Fruit fly (Drosophila melanogaster) whole organism, embryonic: ENCODE measurements around the gene CG17660.

Experiments used
- Bgb ChIP-seq: fragments of 200-800 bp; sonication (Bioruptor generic); IDR thresholded peaks from 2 replicates; pipeline ENCODE4 v1.3.6; 2022; ENCODE audit warnings: missing biosample characterization, missing genetic modification characterization; ENCODE audit not compliant: partially characterized antibody
- Blimp-1 ChIP-seq: fragments of 200-800 bp; sonication (Bioruptor generic); optimal IDR thresholded peaks from 3 replicates; lab custom pipeline; 2018; ENCODE audit warnings: missing biosample characterization, missing genetic modification characterization, mild to moderate bottlenecking, moderate library complexity, missing genetic modification reagents
- CG1024 ChIP-seq: fragments of 200-800 bp; sonication (Bioruptor generic); IDR thresholded peaks from 2 replicates; pipeline ENCODE4 v1.3.6; 2022; ENCODE audit warnings: missing biosample characterization, missing genetic modification characterization
- CG12071 ChIP-seq: fragments of 200-800 bp; sonication (Bioruptor generic); optimal IDR thresholded peaks from 3 replicates; lab custom pipeline; 2018; ENCODE audit warnings: missing biosample characterization, mild to moderate bottlenecking, missing genetic modification characterization
- CG12769 ChIP-seq: fragments of 200-800 bp; sonication (Bioruptor generic); optimal IDR thresholded peaks from 2 replicates; lab custom pipeline; 2019; ENCODE audit warnings: missing biosample characterization, mild to moderate bottlenecking, missing genetic modification characterization, moderate library complexity
- CG15011 ChIP-seq: fragments of 200-800 bp; sonication (Bioruptor generic); optimal IDR thresholded peaks from 3 replicates; lab custom pipeline; 2018; ENCODE audit warnings: missing biosample characterization, mild to moderate bottlenecking, missing genetic modification characterization
- CG1647 ChIP-seq: fragments of 200-800 bp; sonication (Bioruptor generic); optimal IDR thresholded peaks from 3 replicates; lab custom pipeline; 2016; ENCODE audit warnings: missing biosample characterization, missing genetic modification characterization
- CG18476 ChIP-seq: fragments of 200-800 bp; sonication (Bioruptor generic); optimal IDR thresholded peaks from 2 replicates; lab custom pipeline; 2016; ENCODE audit warnings: missing biosample characterization, mild to moderate bottlenecking, missing genetic modification characterization
- CG2202 ChIP-seq: fragments of 200-800 bp; sonication (Bioruptor generic); optimal IDR thresholded peaks from 2 replicates; lab custom pipeline; 2018; ENCODE audit warnings: missing biosample characterization, mild to moderate bottlenecking, missing genetic modification characterization
- CG30403 ChIP-seq: fragments of 200-800 bp; sonication (Bioruptor generic); optimal IDR thresholded peaks from 3 replicates; lab custom pipeline; 2016; ENCODE audit warnings: missing biosample characterization, missing genetic modification characterization
- CG31224 ChIP-seq: fragments of 200-800 bp; sonication (Bioruptor generic); IDR thresholded peaks from 2 replicates; pipeline ENCODE4 v1.3.6; 2022; ENCODE audit warnings: missing biosample characterization, missing genetic modification characterization
- CG3407 ChIP-seq: fragments of 200-800 bp; sonication (Bioruptor generic); optimal IDR thresholded peaks from 2 replicates; lab custom pipeline; 2018; ENCODE audit warnings: missing biosample characterization, mild to moderate bottlenecking, missing genetic modification characterization
- CG3838 ChIP-seq: fragments of 200-800 bp; sonication (Bioruptor generic); optimal IDR thresholded peaks from 3 replicates; lab custom pipeline; 2016; ENCODE audit warnings: missing biosample characterization, missing genetic modification characterization
- CG4328 ChIP-seq: fragments of 200-800 bp; sonication (Bioruptor generic); optimal IDR thresholded peaks from 3 replicates; lab custom pipeline; 2017; ENCODE audit warnings: missing biosample characterization, missing genetic modification reagents, missing genetic modification characterization
- CG4360 ChIP-seq: fragments of 200-800 bp; sonication (Bioruptor generic); IDR thresholded peaks from 2 replicates; pipeline ENCODE4 v1.3.6; 2022; ENCODE audit warnings: missing biosample characterization, missing genetic modification characterization
- CG6654 ChIP-seq: fragments of 200-800 bp; sonication (Bioruptor generic); optimal IDR thresholded peaks from 2 replicates; lab custom pipeline; 2017; ENCODE audit warnings: missing biosample characterization, mild to moderate bottlenecking, missing genetic modification characterization
- CG6791 ChIP-seq: fragments of 200-800 bp; sonication (Bioruptor generic); IDR thresholded peaks from 3 replicates; pipeline ENCODE4 v1.3.6; 2022; ENCODE audit warnings: missing biosample characterization, missing genetic modification characterization; ENCODE audit not compliant: partially characterized antibody
- CG8089 ChIP-seq: fragments of 200-800 bp; sonication (Bioruptor generic); optimal IDR thresholded peaks from 3 replicates; lab custom pipeline; 2016; ENCODE audit warnings: missing biosample characterization, missing genetic modification characterization
- CG9797 ChIP-seq: fragments of 200-800 bp; sonication (Bioruptor generic); optimal IDR thresholded peaks from 3 replicates; lab custom pipeline; 2018; ENCODE audit warnings: missing biosample characterization, mild to moderate bottlenecking, missing genetic modification characterization
- CTCF ChIP-seq: fragments of 200-800 bp; sonication (Bioruptor generic); optimal IDR thresholded peaks from 2 replicates; lab custom pipeline; 2017; ENCODE audit warnings: missing biosample characterization, mild to moderate bottlenecking, missing genetic modification characterization, moderate library complexity
- CoRest ChIP-seq: fragments of 200-800 bp; sonication (Bioruptor generic); optimal IDR thresholded peaks from 3 replicates; lab custom pipeline; 2018; ENCODE audit warnings: missing biosample characterization, mild to moderate bottlenecking, missing genetic modification characterization, moderate library complexity
- Dip3 ChIP-seq: fragments of 200-800 bp; sonication (Bioruptor generic); optimal IDR thresholded peaks from 3 replicates; lab custom pipeline; 2016; ENCODE audit warnings: missing biosample characterization, missing genetic modification characterization
- Doc3 ChIP-seq: fragments of 200-800 bp; sonication (Bioruptor generic); IDR thresholded peaks from 3 replicates; pipeline ENCODE4 v1.3.6; 2022; ENCODE audit warnings: missing biosample characterization, missing genetic modification characterization; ENCODE audit not compliant: partially characterized antibody
- Dref ChIP-seq: fragments of 200-800 bp; sonication (Bioruptor generic); IDR thresholded peaks from 2 replicates; pipeline ENCODE4 v1.3.6; 2022; ENCODE audit warnings: missing biosample characterization, missing genetic modification characterization
- H2.0 ChIP-seq: fragments of 200-800 bp; sonication (Bioruptor generic); IDR thresholded peaks from 2 replicates; pipeline ENCODE4 v1.3.6; 2022; ENCODE audit warnings: missing biosample characterization, missing genetic modification characterization
- HLH3B ChIP-seq: fragments of 200-800 bp; sonication (Bioruptor generic); IDR thresholded peaks from 2 replicates; pipeline ENCODE4 v1.3.6; 2022; ENCODE audit warnings: missing biosample characterization, missing genetic modification characterization
- HmgD ChIP-seq: fragments of 200-800 bp; sonication (Bioruptor generic); optimal IDR thresholded peaks from 3 replicates; lab custom pipeline; 2016; ENCODE audit warnings: missing biosample characterization, missing genetic modification characterization
- Hr51 ChIP-seq, 2 experiments: fragments of 200-800 bp; sonication (Bioruptor generic); optimal IDR thresholded peaks; 2 replicates in 1 of 2; 3 replicates in 1 of 2; lab custom pipeline; 2016 to 2018; ENCODE audit warnings: missing biosample characterization in 2 of 2, missing genetic modification characterization in 2 of 2, mild to moderate bottlenecking in 1 of 2, moderate library complexity in 1 of 2
- MBD-R2 ChIP-seq: fragments of 200-800 bp; sonication (Bioruptor generic); IDR thresholded peaks from 2 replicates; pipeline ENCODE4 v1.3.6; 2022; ENCODE audit warnings: missing biosample characterization, missing genetic modification characterization
- Med ChIP-seq: fragments of 200-800 bp; sonication (Bioruptor generic); peaks from one replicate; lab custom pipeline; 2016; ENCODE audit warnings: missing biosample characterization, missing genetic modification characterization, mild to moderate bottlenecking, inconsistent platforms, moderate library complexity
- NC2β ChIP-seq: fragments of 200-800 bp; sonication (Bioruptor generic); optimal IDR thresholded peaks from 2 replicates; lab custom pipeline; 2016; ENCODE audit warnings: missing biosample characterization, missing genetic modification characterization
- Pdp1 ChIP-seq, 2 experiments: fragments of 200-800 bp; sonication (Bioruptor generic); optimal IDR thresholded peaks; 3 replicates each; lab custom pipeline; 2016; ENCODE audit warnings: missing biosample characterization in 2 of 2, missing genetic modification characterization in 2 of 2, mild to moderate bottlenecking in 1 of 2, moderate library complexity in 1 of 2
- Rfx ChIP-seq: fragments of 200-800 bp; sonication (Bioruptor generic); IDR thresholded peaks from 2 replicates; pipeline ENCODE4 v1.3.6; 2022; ENCODE audit warnings: missing biosample characterization, missing genetic modification characterization
- Usf ChIP-seq: fragments of 200-800 bp; sonication (Bioruptor generic); optimal IDR thresholded peaks from 2 replicates; lab custom pipeline; 2017; ENCODE audit warnings: missing genotype, missing biosample characterization, missing genetic modification characterization
- Xrp1 ChIP-seq: fragments of 200-800 bp; sonication (Bioruptor generic); IDR thresholded peaks from 2 replicates; pipeline ENCODE4 v1.3.6; 2022; ENCODE audit warnings: missing biosample characterization, missing genetic modification characterization
- chinmo ChIP-seq: fragments of 200-800 bp; sonication (Bioruptor generic); IDR thresholded peaks from 4 replicates; pipeline ENCODE4 v1.3.6; 2022; ENCODE audit warnings: missing biosample characterization, missing genetic modification characterization; ENCODE audit not compliant: partially characterized antibody
- crp ChIP-seq, 2 experiments: fragments of 200-800 bp; sonication (Bioruptor generic); optimal IDR thresholded peaks; 2 replicates in 1 of 2; 3 replicates in 1 of 2; lab custom pipeline; 2017; ENCODE audit warnings: missing biosample characterization in 2 of 2, missing genetic modification characterization in 2 of 2, mild to moderate bottlenecking in 1 of 2, moderate library complexity in 1 of 2
- danr ChIP-seq: fragments of 200-800 bp; sonication (Bioruptor generic); IDR thresholded peaks from 2 replicates; pipeline ENCODE4 v1.3.6; 2022; ENCODE audit warnings: missing biosample characterization, missing genetic modification characterization
- dysf ChIP-seq: fragments of 200-800 bp; sonication (Bioruptor generic); IDR thresholded peaks from 3 replicates; pipeline ENCODE4 v1.3.6; 2022; ENCODE audit warnings: missing biosample characterization, missing genetic modification characterization
- emc ChIP-seq: fragments of 200-800 bp; sonication (Bioruptor generic); optimal IDR thresholded peaks from 2 replicates; lab custom pipeline; 2016; ENCODE audit warnings: missing biosample characterization, missing genetic modification characterization
- gem ChIP-seq: fragments of 200-800 bp; sonication (Bioruptor generic); optimal IDR thresholded peaks from 2 replicates; lab custom pipeline; 2019; ENCODE audit warnings: missing biosample characterization, mild to moderate bottlenecking, missing genetic modification characterization, moderate library complexity
- jumu ChIP-seq: fragments of 200-800 bp; sonication (Bioruptor generic); optimal IDR thresholded peaks from 3 replicates; lab custom pipeline; 2016; ENCODE audit warnings: missing biosample characterization, missing genetic modification characterization
- pho ChIP-seq: fragments of 200-800 bp; sonication (Bioruptor generic); optimal IDR thresholded peaks from 2 replicates; lab custom pipeline; 2016; ENCODE audit warnings: missing biosample characterization, missing genetic modification characterization
- sob ChIP-seq: fragments of 200-800 bp; sonication (Bioruptor generic); IDR thresholded peaks from 2 replicates; pipeline ENCODE4 v1.3.6; 2022; ENCODE audit warnings: missing biosample characterization, missing genetic modification characterization
- sug ChIP-seq: fragments of 200-800 bp; optimal IDR thresholded peaks from 2 replicates; lab custom pipeline; 2019; ENCODE audit warnings: missing biosample characterization, mild to moderate bottlenecking, missing genetic modification characterization, moderate library complexity
- tna ChIP-seq: fragments of 200-800 bp; sonication (Bioruptor generic); IDR thresholded peaks from 2 replicates; pipeline ENCODE4 v1.3.6; 2022; ENCODE audit warnings: missing biosample characterization, missing genetic modification characterization; ENCODE audit not compliant: partially characterized antibody
- trem ChIP-seq: fragments of 200-800 bp; optimal IDR thresholded peaks from 3 replicates; lab custom pipeline; 2019; ENCODE audit warnings: missing biosample characterization, mild to moderate bottlenecking, missing genetic modification characterization, moderate library complexity
- wor ChIP-seq: fragments of 200-800 bp; sonication (Bioruptor generic); IDR thresholded peaks from 2 replicates; pipeline ENCODE4 v1.3.6; 2022; ENCODE audit warnings: missing biosample characterization, missing genetic modification characterization

The CG17660 gene

DNA sequence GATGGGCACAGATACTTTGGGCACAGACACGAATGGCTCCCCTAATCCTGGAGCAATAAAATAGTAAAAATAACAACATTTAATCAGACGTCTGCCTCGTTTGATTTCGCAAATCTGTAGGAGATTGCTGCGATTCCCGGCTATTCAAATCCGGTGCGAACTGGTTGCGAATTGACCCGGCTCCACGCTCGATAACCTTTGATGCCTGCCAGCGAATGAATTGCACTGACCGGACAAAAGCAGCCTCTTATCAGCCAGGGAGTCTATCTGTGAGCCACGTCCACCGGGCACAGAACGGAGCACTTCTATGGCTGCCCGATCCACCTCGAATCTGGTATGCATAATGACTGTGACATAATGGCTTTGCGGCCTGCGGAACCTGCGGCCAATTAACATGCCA, 9.8 kb upstream of the CG17660 start:
- TF ChIP-seq chinmo (GFP tag; lab: Robert Waterston, UW) (0 out of 4 replicates have a peak, but pooled peaks have one; percentile 57), CG6654 (GFP tag; lab: Kevin White, UChicago) (no peak), Med (peak; percentile 46), CG4360 (no peak), sug (tag; lab: Kevin White, UChicago) (peak; percentile 38), Pdp1 (GFP tag; optimal IDR thresholded peaks at IDR 0.05; lab: Kevin White, UChicago) (peak in 1 of 2 experiments; percentile 49)

DNA sequence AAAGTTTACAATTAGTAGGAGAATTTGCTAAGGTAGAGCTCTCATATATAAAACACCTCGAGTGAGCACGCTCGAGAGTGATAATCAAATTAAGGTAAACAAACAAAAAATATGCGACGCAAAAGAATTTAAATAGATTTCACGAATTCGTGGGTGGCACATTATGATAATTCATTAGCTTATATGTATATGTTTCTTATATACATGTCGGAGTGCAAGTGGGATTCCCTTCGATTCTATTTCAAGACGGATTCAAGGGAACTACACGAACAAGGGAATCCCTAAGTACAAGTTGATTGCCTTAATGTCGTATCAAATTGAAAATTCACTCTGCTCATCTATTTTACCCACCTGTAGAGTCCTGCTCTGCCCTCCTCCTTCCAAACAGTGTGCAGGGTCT, 7.0 kb upstream of the CG17660 start:
- TF ChIP-seq CG12071 (GFP tag; lab: Kevin White, UChicago) (no peak), CG15011 (GFP tag; lab: Kevin White, UChicago) (no peak), HmgD (GFP tag; lab: Kevin White, UChicago) (no peak), HLH3B (GFP tag; lab: Robert Waterston, UW) (no peak), CG30403 (GFP tag; lab: Kevin White, UChicago) (no peak), CG8089 (GFP tag; lab: Kevin White, UChicago) (no peak), pho (no peak), emc (GFP tag; lab: Kevin White, UChicago) (no peak), CG3838 (GFP tag; lab: Kevin White, UChicago) (no peak), Blimp-1 (no peak), Dip3 (no peak), H2.0 (no peak), sob (no peak), CG1024 (GFP tag; lab: Robert Waterston, UW) (no peak)

DNA sequence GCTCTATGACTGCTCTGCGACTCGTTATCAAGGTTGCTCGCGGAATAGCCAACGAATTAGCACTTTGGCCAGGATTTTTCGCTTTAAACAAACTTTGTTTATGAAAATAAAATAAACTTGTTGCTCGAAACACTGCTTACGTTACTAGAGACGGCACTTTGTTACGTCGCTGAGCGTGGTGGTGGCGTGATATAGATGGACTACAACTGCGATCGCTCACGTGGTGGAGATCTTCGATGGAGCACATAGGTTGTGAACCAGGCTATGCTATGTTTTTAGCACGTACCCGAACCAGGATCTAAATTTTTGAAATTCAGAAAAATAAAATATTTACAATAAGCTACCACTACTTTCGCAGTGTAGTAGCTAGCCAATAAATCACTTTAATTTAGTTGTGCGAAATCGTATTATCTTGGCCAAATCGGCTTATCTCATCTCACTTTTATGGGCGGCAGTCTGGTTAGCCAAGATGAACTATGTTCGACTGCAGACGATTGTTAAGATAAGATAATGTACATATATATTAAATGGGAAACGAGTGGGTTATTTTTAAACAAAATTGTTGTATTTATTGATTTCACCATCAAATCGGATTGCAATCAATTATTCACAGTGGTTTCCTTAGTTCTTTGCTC, 5.6 kb upstream of the CG17660 start, which contains the start of gene frtz:
Gene frtz (minus strand): TSS at position 153 of the 635 bp plus-strand sequence.
- TF ChIP-seq Usf: no peak
- TF ChIP-seq danr (GFP tag; lab: Robert Waterston, UW): no peak
- TF ChIP-seq CG2202 (tag; lab: Kevin White, UChicago): no peak
- no peak for TF ChIP-seq wor
- TF ChIP-seq dysf (GFP tag; lab: Robert Waterston, UW): no peak
- no peak for TF ChIP-seq CG3407
- TF ChIP-seq Hr51 (GFP tag; optimal IDR thresholded peaks at IDR 0.05; lab: Kevin White, UChicago): peak in 1 of 2 experiments; percentile 15
- TF ChIP-seq CG1647 (GFP tag; lab: Kevin White, UChicago): no peak
- TF ChIP-seq CG31224 (GFP tag; lab: Robert Waterston, UW): no peak
- TF ChIP-seq CG4328 (GFP tag; lab: Kevin White, UChicago): no peak
- TF ChIP-seq gem: no peak
- TF ChIP-seq CG12769 (tag; lab: Kevin White, UChicago): no peak
- TF ChIP-seq MBD-R2 (GFP tag; lab: Robert Waterston, UW): peak; percentile 79
- peak; percentile 55 for TF ChIP-seq trem (tag; lab: Kevin White, UChicago)
- TF ChIP-seq jumu (GFP tag; lab: Kevin White, UChicago): peak; percentile 24
- TF ChIP-seq CG18476: no peak
- TF ChIP-seq crp (GFP tag; optimal IDR thresholded peaks at IDR 0.05; lab: Kevin White, UChicago): no peak
- TF ChIP-seq Bgb (GFP tag; lab: Robert Waterston, UW): peak; percentile 90
- TF ChIP-seq Med: peak; percentile 88
- peak; percentile 54; the same call in 1 of the 2 replicates for TF ChIP-seq Rfx
- TF ChIP-seq NC2β (GFP tag; lab: Kevin White, UChicago): no peak
- peak; percentile 53 for TF ChIP-seq Dref (GFP tag; lab: Robert Waterston, UW)
- TF ChIP-seq CG9797 (GFP tag; lab: Kevin White, UChicago): peak; percentile 55
- no peak for TF ChIP-seq CoRest (tag; lab: Kevin White, UChicago)
- TF ChIP-seq CG6791: peak; percentile 83
- TF ChIP-seq tna (GFP tag; lab: Robert Waterston, UW): peak; percentile 53; the same call in 1 of the 2 replicates
- TF ChIP-seq Doc3 (GFP tag; lab: Robert Waterston, UW): peak; percentile 62
- TF ChIP-seq Pdp1 (GFP tag; optimal IDR thresholded peaks at IDR 0.05; lab: Kevin White, UChicago): peak in 1 of 2 experiments; percentile 35
- TF ChIP-seq Xrp1 (GFP tag; lab: Robert Waterston, UW): 0 out of 2 replicates have a peak, but pooled peaks have one; percentile 24
- TF ChIP-seq CTCF (GFP tag; lab: Kevin White, UChicago): peak; percentile 65
